Fruit fly (Drosophila melanogaster): ENCODE results near the gene ouib.

- TF ChIP-seq CG16779 (GFP tag; IDR thresholded peaks at IDR 0.05) (no peak), Six4 (GFP tag; optimal IDR thresholded peaks at IDR 0.05) (no peak), Hmx (GFP tag; optimal IDR thresholded peaks at IDR 0.05) (no peak), CG32532 (GFP tag; IDR thresholded peaks at IDR 0.05) (no peak), CG4328 (GFP tag; optimal IDR thresholded peaks at IDR 0.05) (no peak), Ssrp (tag; optimal IDR thresholded peaks at IDR 0.05) (no peak), kah (GFP tag; optimal IDR thresholded peaks at IDR 0.05) (no peak), ash1 (GFP tag; optimal IDR thresholded peaks at IDR 0.05) (no peak), trem (tag; optimal IDR thresholded peaks at IDR 0.05) (no peak), bcd (GFP tag; optimal IDR thresholded peaks at IDR 0.05) (no peak)
Measured at dm6 chr3R:8722962-8723548, 2.2 kb upstream of the ouib start, which contains the start of gene nom.
